Fruit fly (Drosophila melanogaster): ENCODE measurements around the gene euc.

euc gene

DNA sequence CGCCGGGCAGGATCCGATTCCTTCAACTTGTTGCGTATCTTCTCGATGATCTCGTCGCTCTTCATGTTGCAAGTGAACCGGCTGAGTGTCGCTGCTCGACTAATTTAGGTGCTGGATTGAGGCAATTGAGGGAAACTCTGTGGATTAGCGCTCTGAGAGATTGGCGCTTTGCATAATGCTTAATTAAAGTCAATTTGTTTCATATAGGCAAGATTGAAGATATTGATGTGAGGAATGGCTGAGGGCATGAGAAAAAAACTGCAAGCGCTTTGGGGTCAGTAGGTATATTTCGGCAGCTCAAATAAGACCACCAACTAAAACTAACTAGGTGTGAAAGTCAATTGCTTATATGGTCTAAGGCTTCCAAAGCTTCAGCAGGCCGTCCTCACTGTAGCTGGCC lies at the start of gene euc:
TSS of gene euc (minus strand) at position 101 of the 400 bp plus-strand sequence.
- TF ChIP-seq pan (optimal IDR thresholded peaks at IDR 0.05) (no peak), usp (GFP tag; optimal IDR thresholded peaks at IDR 0.05) (no peak), CG8478 (optimal IDR thresholded peaks at IDR 0.05) (no peak), Dll (optimal IDR thresholded peaks at IDR 0.05) (no peak), EcR (GFP tag; optimal IDR thresholded peaks at IDR 0.05) (no peak), psq (optimal IDR thresholded peaks at IDR 0.05) (no peak)

DNA sequence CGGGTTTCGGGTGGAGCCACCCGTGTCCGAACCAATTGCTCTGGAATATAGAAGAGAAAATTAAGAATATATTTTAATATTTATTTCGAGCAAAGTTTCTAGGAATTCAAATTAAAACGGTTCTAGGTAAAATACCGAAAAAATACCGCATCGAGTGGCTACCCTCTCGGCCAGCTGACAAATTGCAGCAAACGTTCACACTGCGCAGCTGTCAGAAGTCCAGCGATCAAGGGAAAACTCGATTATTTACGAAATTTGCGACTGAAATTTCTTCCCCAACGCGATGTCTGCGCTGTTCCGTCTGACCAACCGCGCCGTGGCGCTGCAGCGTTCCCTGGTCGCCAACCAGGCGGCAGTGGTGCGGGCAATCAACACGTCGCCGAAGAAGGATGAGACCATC lies 48.6 kb upstream of the euc start, which contains the start of gene NP15.6:
TSS of gene NP15.6 (plus strand) at position 204 of the 400 bp plus-strand sequence.
- no peak for TF ChIP-seq pan (optimal IDR thresholded peaks at IDR 0.05)
- no peak for TF ChIP-seq Dll (optimal IDR thresholded peaks at IDR 0.05)
- no peak for TF ChIP-seq EcR (GFP tag; optimal IDR thresholded peaks at IDR 0.05)
- no peak for TF ChIP-seq psq (optimal IDR thresholded peaks at IDR 0.05)

DNA sequence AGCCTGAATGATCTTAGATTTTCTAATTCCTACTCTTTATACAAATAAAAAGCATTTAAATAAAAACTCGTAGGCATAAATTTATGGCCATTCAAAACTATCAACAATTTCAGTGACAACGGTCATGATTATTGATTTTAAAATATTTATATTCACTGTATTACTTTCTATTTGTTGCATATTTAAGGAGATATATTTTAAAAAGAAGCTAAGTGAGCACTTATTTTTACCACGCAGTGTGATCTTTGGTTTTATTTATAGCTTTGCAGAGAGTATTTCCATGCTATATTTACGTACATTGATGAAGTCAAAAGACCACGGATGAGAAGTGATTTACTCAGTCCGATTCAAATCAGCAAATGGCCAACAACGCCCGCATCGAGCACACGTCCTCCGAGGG lies 46.2 kb upstream of the euc start, which contains the start of gene CG14285:
TSS of gene CG14285 (plus strand) at position 339 of the 400 bp plus-strand sequence.
- TF ChIP-seq psq (optimal IDR thresholded peaks at IDR 0.05): no peak
- TF ChIP-seq EcR (GFP tag; optimal IDR thresholded peaks at IDR 0.05): no peak

DNA sequence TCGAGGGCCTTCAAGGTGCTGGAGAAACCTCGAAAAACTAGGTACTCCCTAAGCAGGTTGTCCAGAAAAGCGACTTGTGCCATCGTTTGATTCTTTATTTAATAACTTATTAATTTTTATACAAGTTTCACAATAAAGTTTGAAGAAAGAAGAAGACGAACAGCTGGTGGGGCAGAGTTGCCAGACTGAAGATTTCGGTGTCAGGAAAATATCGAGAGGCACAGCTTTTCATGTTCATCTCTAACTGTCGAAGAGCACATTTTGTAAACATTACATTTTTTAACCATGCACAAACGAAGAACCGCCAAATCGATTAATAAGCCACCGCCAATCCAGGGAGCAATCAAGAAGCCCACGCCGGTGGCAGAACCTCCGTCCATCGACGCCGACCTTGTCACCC lies 45.3 kb upstream of the euc start, which contains the start of the genes CG6005 and CG14286:
TSS of gene CG6005 (minus strand) at position 169 of the 400 bp plus-strand sequence.
TSS of gene CG14286 (plus strand) at position 231 of the 400 bp plus-strand sequence.
- TF ChIP-seq psq (optimal IDR thresholded peaks at IDR 0.05) (no peak), CG8478 (optimal IDR thresholded peaks at IDR 0.05) (no peak), pan (optimal IDR thresholded peaks at IDR 0.05) (no peak), usp (GFP tag; optimal IDR thresholded peaks at IDR 0.05) (no peak), EcR (GFP tag; optimal IDR thresholded peaks at IDR 0.05) (no peak), Dll (optimal IDR thresholded peaks at IDR 0.05) (no peak)

DNA sequence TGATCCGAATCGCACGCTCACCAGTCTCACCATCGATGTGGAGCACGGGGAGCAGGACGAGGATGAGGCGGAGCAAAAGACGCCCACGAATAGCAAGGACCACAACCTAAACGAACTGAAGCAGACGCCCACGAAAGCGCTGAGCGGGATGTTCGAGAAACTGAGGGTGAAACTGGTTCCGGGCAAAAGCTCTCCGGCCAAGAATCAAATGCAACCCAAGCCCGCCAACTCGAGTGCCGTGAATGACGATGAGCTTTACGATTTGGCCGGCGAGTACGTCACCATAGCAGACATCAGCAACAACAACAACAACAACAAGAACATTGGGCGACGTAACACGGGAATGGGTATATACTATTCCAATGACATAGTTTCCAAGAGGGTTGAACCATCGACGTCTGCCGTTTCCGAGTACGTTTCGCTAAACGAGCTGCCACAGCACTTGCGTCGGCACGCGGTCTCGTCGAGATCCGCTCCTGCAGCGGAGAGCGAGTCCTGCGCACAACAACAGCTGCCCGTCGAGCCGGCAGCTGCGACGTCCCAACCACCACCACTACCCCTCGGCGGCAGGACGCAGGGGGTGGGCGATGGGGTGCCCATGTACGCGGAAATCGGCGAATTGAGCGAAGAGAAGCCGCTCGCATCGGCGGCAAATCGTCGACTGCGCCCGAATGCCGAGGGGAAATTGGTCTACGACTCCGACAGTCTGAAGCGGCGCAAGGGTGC lies 38.9 kb upstream of the euc start:
- TF ChIP-seq pan (optimal IDR thresholded peaks at IDR 0.05) (no peak), CG8478 (optimal IDR thresholded peaks at IDR 0.05) (no peak), EcR (GFP tag; optimal IDR thresholded peaks at IDR 0.05) (no peak), psq (optimal IDR thresholded peaks at IDR 0.05) (no peak), usp (GFP tag; optimal IDR thresholded peaks at IDR 0.05) (no peak)

DNA sequence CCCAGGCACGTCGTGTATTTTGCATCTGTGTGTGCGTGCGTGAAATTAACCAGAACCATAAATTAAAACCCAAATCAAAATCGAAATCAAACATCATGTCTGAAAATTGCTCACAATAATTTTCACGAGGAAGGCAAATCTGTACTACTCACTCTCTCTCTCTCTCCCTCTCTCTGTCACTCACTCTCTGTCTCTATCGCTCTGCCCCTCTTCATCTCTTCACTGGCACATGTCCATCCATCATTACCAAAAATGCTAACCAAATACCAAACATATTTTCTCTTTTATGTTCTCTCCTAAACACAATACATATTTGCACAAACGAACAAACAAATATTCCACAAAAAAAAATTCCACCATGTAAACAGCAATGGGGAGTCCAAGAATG lies 36.8 kb upstream of the euc start:
- TF ChIP-seq CG8478 (optimal IDR thresholded peaks at IDR 0.05) (no peak), EcR (GFP tag; optimal IDR thresholded peaks at IDR 0.05) (no peak)

DNA sequence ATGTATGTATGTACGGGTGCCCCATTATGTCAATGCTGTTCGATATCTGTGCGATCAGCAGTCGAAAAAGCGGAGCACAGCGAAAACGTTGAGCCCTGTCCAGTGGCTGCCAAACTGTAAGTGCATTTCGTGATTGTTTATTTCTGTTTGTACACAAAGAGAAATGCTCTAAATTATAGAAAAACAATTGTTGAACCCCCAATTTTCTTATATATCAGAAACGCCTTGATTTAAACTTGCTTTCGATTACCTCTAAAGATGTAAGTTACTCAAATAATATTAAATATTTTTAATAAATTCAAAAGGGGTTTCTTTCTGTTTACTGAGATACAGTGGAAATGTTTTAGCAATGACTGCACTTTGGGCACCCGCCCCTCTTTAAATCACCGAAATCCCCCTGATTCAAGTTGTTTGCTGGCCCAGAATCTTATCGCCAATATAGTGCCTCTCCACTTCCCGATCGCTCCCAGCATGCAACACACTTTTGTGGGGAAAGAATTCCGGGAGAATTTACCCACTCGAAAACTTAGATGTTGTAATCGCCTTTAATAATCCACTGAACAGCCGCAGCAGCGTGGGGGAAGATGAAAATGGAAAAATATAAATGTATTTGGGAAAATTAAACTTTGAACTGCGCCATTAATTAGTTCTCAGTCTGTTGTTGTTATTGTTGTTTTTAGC lies 36.3 kb upstream of the euc start:
- TF ChIP-seq CG8478 (optimal IDR thresholded peaks at IDR 0.05): no peak
- no peak for TF ChIP-seq Dll (optimal IDR thresholded peaks at IDR 0.05)
- no peak for TF ChIP-seq EcR (GFP tag; optimal IDR thresholded peaks at IDR 0.05)
- TF ChIP-seq pan (optimal IDR thresholded peaks at IDR 0.05): no peak

DNA sequence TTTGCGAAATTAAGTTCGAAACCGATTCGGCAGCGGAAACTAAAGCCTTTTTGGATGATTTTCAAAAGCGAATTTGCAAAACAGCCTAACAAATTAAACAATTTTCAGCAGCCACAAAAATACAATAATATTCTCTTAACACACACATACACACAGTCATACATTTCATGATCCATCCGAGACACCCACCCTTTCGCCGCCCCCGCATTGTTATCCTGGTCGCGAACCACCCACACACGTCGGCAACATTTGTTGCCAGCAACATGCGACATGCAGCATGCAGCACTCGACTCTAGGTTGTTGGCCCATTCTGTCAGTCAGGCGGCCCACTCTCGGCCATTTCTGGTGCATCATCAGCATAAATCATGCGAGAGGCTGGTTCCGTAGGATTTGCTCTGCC lies 35.4 kb upstream of the euc start:
- no peak for TF ChIP-seq psq (optimal IDR thresholded peaks at IDR 0.05)
- TF ChIP-seq usp (GFP tag; optimal IDR thresholded peaks at IDR 0.05): no peak
- no peak for TF ChIP-seq pan (optimal IDR thresholded peaks at IDR 0.05)
- no peak for TF ChIP-seq CG8478 (optimal IDR thresholded peaks at IDR 0.05)
- no peak for TF ChIP-seq EcR (GFP tag; optimal IDR thresholded peaks at IDR 0.05)
- TF ChIP-seq Dll (optimal IDR thresholded peaks at IDR 0.05): no peak

DNA sequence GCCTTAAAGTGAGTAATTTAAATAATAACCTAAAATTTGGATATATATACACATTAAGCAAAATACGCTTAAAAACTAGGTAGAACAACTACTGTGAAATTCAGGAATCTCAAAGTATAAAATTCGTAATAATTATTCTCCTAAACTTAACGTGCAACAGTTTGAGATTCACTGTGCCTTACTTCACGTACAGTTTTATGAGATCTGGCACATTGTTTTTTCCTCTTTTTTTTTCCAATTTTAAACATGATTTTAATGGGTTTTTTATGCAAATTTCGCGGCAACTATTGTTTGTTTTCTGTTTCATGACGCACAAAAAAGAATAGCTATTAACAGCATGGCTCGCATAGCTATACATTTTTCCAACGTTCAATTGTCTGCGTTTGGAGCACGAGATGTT lies 33.3 kb upstream of the euc start:
- TF ChIP-seq psq (optimal IDR thresholded peaks at IDR 0.05): no peak
- no peak for TF ChIP-seq CG8478 (optimal IDR thresholded peaks at IDR 0.05)

DNA sequence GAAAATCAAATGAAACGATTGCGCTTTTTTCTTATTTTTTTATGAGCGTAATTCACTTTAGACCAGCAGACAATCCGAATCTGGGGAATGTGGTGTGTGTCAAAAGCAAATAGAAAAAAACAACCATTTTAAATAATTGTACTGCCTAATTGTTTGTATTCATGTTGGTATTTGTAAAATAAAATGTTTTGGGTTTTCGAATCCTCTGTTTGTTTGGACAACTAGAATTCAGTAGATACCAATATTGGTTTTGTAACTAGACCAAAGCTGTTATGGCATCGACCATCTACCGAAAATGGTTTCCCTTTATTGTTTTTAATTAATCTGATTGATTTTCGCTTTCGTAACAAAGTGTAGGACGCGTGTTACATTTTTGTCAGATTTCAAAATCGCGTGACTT lies 32.3 kb upstream of the euc start:
- TF ChIP-seq EcR (GFP tag; optimal IDR thresholded peaks at IDR 0.05) (no peak), CG8478 (optimal IDR thresholded peaks at IDR 0.05) (no peak), usp (GFP tag; optimal IDR thresholded peaks at IDR 0.05) (no peak), psq (optimal IDR thresholded peaks at IDR 0.05) (no peak), pan (optimal IDR thresholded peaks at IDR 0.05) (no peak), Dll (optimal IDR thresholded peaks at IDR 0.05) (no peak)

DNA sequence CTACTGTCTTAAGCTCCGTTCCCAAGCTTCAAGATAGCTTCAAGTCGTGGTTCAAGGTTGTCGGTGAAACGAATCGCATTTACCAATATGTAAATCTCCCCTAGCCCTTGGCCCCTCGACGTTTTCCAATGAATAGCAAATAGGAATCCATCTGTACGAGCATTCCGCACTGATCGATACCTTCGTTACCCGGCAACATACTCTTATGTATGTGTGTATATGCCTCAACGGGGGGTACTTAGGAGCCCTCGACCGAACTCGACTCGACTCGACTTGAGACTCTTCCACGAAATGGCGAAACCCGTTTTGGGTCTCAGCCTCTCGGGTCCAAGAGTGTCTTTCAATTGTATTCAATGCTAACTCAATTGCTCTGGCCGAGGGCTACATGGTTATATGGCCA lies 23.1 kb upstream of the euc start:
- TF ChIP-seq CG8478 (optimal IDR thresholded peaks at IDR 0.05) (no peak), EcR (GFP tag; optimal IDR thresholded peaks at IDR 0.05) (no peak), psq (optimal IDR thresholded peaks at IDR 0.05) (no peak), usp (GFP tag; optimal IDR thresholded peaks at IDR 0.05) (no peak), pan (optimal IDR thresholded peaks at IDR 0.05) (no peak), Dll (optimal IDR thresholded peaks at IDR 0.05) (no peak)

DNA sequence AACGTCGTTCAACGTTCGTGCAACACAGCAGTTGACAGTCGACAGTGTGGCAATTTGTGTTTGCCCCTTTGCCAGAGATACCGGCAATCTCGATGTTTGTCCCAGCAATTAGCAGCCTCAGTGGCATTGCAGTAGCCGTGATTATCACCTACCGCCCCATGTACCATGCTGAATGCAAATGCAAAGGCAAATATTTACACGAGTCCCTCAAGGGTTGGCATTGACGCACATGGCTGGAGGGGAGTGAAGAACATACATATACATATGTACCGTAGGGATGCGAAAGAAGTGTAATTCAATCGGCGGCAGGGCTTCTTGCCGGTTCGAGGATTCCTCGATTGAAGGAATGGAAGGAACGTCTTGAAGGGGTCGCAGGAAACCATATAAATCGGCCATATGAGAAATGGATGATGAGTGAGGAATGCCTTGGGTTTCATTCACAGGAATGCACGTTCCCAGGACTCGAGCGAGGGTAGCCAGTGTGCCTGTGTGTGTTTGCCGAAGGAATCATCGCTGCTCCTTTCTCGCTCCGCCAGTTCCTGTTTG lies 21.4 kb upstream of the euc start:
- no peak for TF ChIP-seq Dll (optimal IDR thresholded peaks at IDR 0.05)
- no peak for TF ChIP-seq CG8478 (optimal IDR thresholded peaks at IDR 0.05)
- no peak for TF ChIP-seq EcR (GFP tag; optimal IDR thresholded peaks at IDR 0.05)
- TF ChIP-seq pan (optimal IDR thresholded peaks at IDR 0.05): no peak
- TF ChIP-seq psq (optimal IDR thresholded peaks at IDR 0.05): no peak

DNA sequence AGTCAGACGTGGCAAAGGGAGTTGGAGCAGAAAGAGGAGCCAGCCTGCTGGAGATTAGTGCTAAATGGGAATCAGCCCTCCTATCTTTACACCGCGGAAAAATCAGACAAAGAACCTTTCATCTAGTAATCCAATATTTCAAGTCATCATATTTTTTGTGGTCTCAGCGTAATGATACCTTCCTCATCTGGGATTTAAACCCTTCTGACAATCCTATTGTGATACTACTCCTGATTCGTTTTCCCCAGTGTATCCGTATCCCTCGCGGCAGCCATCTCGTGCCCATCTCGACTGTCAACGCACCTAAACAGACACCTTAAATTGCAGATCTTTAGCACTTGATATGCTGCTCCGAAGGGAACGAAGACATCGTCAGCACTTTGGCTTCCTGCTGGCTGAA lies 19.8 kb upstream of the euc start:
- no peak for TF ChIP-seq pan (optimal IDR thresholded peaks at IDR 0.05)
- no peak for TF ChIP-seq CG8478 (optimal IDR thresholded peaks at IDR 0.05)
- no peak for TF ChIP-seq EcR (GFP tag; optimal IDR thresholded peaks at IDR 0.05)
- no peak for TF ChIP-seq usp (GFP tag; optimal IDR thresholded peaks at IDR 0.05)
- TF ChIP-seq psq (optimal IDR thresholded peaks at IDR 0.05): no peak
- TF ChIP-seq Dll (optimal IDR thresholded peaks at IDR 0.05): no peak
